Fruit fly (Drosophila melanogaster): Measurements from ENCODE around the gene CG1227.
A peak's percentile ranks its signal among the peaks of the same experiment; 100 is the strongest.

Gene CG1227

DNA sequence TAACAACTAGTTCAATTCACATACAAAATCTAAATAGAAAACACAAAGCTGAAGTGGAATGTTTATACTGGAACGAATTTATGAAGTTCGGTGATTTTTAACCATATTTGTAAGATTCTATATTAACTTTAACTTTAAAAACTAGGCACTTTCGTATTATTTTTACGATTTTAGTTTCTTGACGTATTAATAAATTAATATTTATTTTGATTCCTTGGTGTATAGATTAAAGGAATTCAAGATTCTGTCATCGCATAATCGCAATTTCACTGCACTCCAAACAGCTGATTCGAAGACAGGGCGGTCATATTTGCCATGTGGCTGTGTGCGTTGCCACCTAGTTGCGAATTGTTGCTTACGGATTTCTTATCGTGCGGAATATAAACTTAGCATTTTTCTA is at the start of gene CG1227, which contains the start of gene Dtwd2 (continued):
- TF ChIP-seq ttk (GFP tag; IDR thresholded peaks at IDR 0.05), result peak; percentile 91
- peak; percentile 94 for TF ChIP-seq Meics (GFP tag; optimal IDR thresholded peaks at IDR 0.05)
- TF ChIP-seq CG14667 (GFP tag; IDR thresholded peaks at IDR 0.05), result peak; percentile 79
- peak; percentile 8 for TF ChIP-seq Myb (GFP tag; optimal IDR thresholded peaks at IDR 0.05)
- peak; percentile 62 for TF ChIP-seq CG3838 (GFP tag; optimal IDR thresholded peaks at IDR 0.05)
- TF ChIP-seq sima (GFP tag; optimal IDR thresholded peaks at IDR 0.05), result peak; percentile 49
- peak; percentile 84 for TF ChIP-seq Ada2b (GFP tag; IDR thresholded peaks at IDR 0.05)
- peak; percentile 95 for TF ChIP-seq Awh (GFP tag; IDR thresholded peaks at IDR 0.05)
- peak; percentile 94 for TF ChIP-seq CG15601 (tag; optimal IDR thresholded peaks at IDR 0.05)
- TF ChIP-seq CG6175 (GFP tag; IDR thresholded peaks at IDR 0.05), result no peak; the same call in 2 of the 3 replicates
- peak; percentile 83 for TF ChIP-seq ATbp (GFP tag; optimal IDR thresholded peaks at IDR 0.05)
- peak; percentile 23 for TF ChIP-seq slou (GFP tag; optimal IDR thresholded peaks at IDR 0.05)
- TF ChIP-seq Sry-δ (GFP tag; optimal IDR thresholded peaks at IDR 0.05), result no peak
- peak; percentile 94 for TF ChIP-seq Rfx (GFP tag; IDR thresholded peaks at IDR 0.05)
- TF ChIP-seq CG11696 (GFP tag; IDR thresholded peaks at IDR 0.05), result peak; percentile 79
- peak; percentile 94 for TF ChIP-seq CG14014 (GFP tag; IDR thresholded peaks at IDR 0.05)
- TF ChIP-seq lov (optimal IDR thresholded peaks at IDR 0.05), result no peak
- TF ChIP-seq lov (GFP tag; IDR thresholded peaks at IDR 0.05), result peak; percentile 84; the same call in 2 of the 3 replicates
- TF ChIP-seq HmgD (GFP tag; optimal IDR thresholded peaks at IDR 0.05), result no peak
- TF ChIP-seq Med (GFP tag), result peak; percentile 91
- peak; percentile 73 for TF ChIP-seq CG1602 (GFP tag; optimal IDR thresholded peaks at IDR 0.05)
- peak; percentile 95 for TF ChIP-seq CG32532 (GFP tag; IDR thresholded peaks at IDR 0.05)
- TF ChIP-seq esg (GFP tag; conservative IDR thresholded peaks at IDR 0.05), result peak; percentile 85
- peak; percentile 71 for TF ChIP-seq pho (GFP tag; optimal IDR thresholded peaks at IDR 0.05)
- peak; percentile 92 for TF ChIP-seq CG32767 (GFP tag; IDR thresholded peaks at IDR 0.05)
- TF ChIP-seq Kr (GFP tag; optimal IDR thresholded peaks at IDR 0.05), result no peak
- no peak for TF ChIP-seq Neu2 (GFP tag; optimal IDR thresholded peaks at IDR 0.05; ENCODE audit: borderline replicate concordance)
- peak; percentile 97 for TF ChIP-seq CG13424 (tag; optimal IDR thresholded peaks at IDR 0.05)
- peak; percentile 89 for TF ChIP-seq CG11247 (GFP tag; IDR thresholded peaks at IDR 0.05)
- peak; percentile 50 for TF ChIP-seq CG8359 (GFP tag; optimal IDR thresholded peaks at IDR 0.05; ENCODE audit: borderline replicate concordance)
- peak; percentile 90 for TF ChIP-seq Ptx1 (GFP tag; IDR thresholded peaks at IDR 0.05)
- peak; percentile 56 for TF ChIP-seq Hey (tag; optimal IDR thresholded peaks at IDR 0.05)
- peak; percentile 90 for TF ChIP-seq CG9727 (GFP tag; optimal IDR thresholded peaks at IDR 0.05)
- TF ChIP-seq CG12299 (tag; optimal IDR thresholded peaks at IDR 0.05), result peak; percentile 97
- TF ChIP-seq vnd (GFP tag; IDR thresholded peaks at IDR 0.05; ENCODE audit: partially characterized antibody), result no peak
- no peak for TF ChIP-seq CG8290 (GFP tag; optimal IDR thresholded peaks at IDR 0.05)
- no peak for TF ChIP-seq CG8290 (tag; optimal IDR thresholded peaks at IDR 0.05)
- no peak for TF ChIP-seq CG34224 (GFP tag; IDR thresholded peaks at IDR 0.05; ENCODE audit: partially characterized antibody)
- TF ChIP-seq CG12155 (GFP tag; optimal IDR thresholded peaks at IDR 0.05), result no peak
- peak; percentile 20 for TF ChIP-seq Dp (GFP tag; optimal IDR thresholded peaks at IDR 0.05)
- peak in 1 of 2 experiments; percentile 94 for TF ChIP-seq Eip74EF (GFP tag; optimal IDR thresholded peaks at IDR 0.05)
- TF ChIP-seq gsb (GFP tag; IDR thresholded peaks at IDR 0.05), result peak; percentile 81
- TF ChIP-seq CG10462 (GFP tag; optimal IDR thresholded peaks at IDR 0.05), result peak; percentile 75
- peak; percentile 86 for TF ChIP-seq seq (GFP tag; IDR thresholded peaks at IDR 0.05)
- TF ChIP-seq Dek (tag; optimal IDR thresholded peaks at IDR 0.05), result no peak
- peak; percentile 81 for TF ChIP-seq CG15514 (GFP tag; optimal IDR thresholded peaks at IDR 0.05)
- peak; percentile 88 for TF ChIP-seq CG14710 (tag; optimal IDR thresholded peaks at IDR 0.05)
- no peak for TF ChIP-seq Optix (GFP tag; IDR thresholded peaks at IDR 0.05)
- TF ChIP-seq CG11456 (GFP tag; IDR thresholded peaks at IDR 0.05), result peak; percentile 83
- peak; percentile 81 for TF ChIP-seq CG6813 (GFP tag; optimal IDR thresholded peaks at IDR 0.05)
- no peak for TF ChIP-seq hth (optimal IDR thresholded peaks at IDR 0.05)
- TF ChIP-seq gcm2 (GFP tag; optimal IDR thresholded peaks at IDR 0.05), result peak; percentile 43
